Worm (Caenorhabditis elegans): ENCODE data around the gene npr-9.
A peak's percentile ranks its signal among the peaks of the same experiment; 100 is the strongest.

Gene npr-9

ce11 chrX:11364914-11365313, 35.4 kb downstream of the npr-9 start:
- TF ChIP-seq sdc-2 (tag; optimal IDR thresholded peaks at IDR 0.05) (no peak), ceh-30 (tag; optimal IDR thresholded peaks at IDR 0.05) (no peak), sox-4 (tag; optimal IDR thresholded peaks at IDR 0.05) (no peak), gmeb-2 (tag; optimal IDR thresholded peaks at IDR 0.05) (no peak), ama-1 (optimal IDR thresholded peaks at IDR 0.05) (no peak), pros-1 (tag; optimal IDR thresholded peaks at IDR 0.05) (no peak), ceh-2 (tag; optimal IDR thresholded peaks at IDR 0.05) (no peak)

- peak; percentile 10 for TF ChIP-seq ref-2 (tag; optimal IDR thresholded peaks at IDR 0.05)
- TF ChIP-seq elt-4 (tag; optimal IDR thresholded peaks at IDR 0.05): no peak
- TF ChIP-seq ceh-48 (tag; optimal IDR thresholded peaks at IDR 0.05): peak; percentile 38
Observed at ce11 chrX:11365995-11366394, 36.5 kb downstream of the npr-9 start.

- no peak for TF ChIP-seq hlh-8 (tag; optimal IDR thresholded peaks at IDR 0.05)
- no peak for TF ChIP-seq T23F11.4 (GFP tag; optimal IDR thresholded peaks at IDR 0.05)
- no peak for TF ChIP-seq ceh-6 (GFP tag; optimal IDR thresholded peaks at IDR 0.05)
- no peak for TF ChIP-seq F13H6.1 (tag; optimal IDR thresholded peaks at IDR 0.05)
- no peak for TF ChIP-seq pqm-1 (tag; optimal IDR thresholded peaks at IDR 0.05)
- TF ChIP-seq tbx-7 (tag; optimal IDR thresholded peaks at IDR 0.05): no peak
- no peak for TF ChIP-seq ceh-45 (GFP tag; IDR thresholded peaks at IDR 0.05)
Observed at ce11 chrX:11367087-11367486, 37.6 kb downstream of the npr-9 start.

ce11 chrX:11367640-11368039, 38.1 kb downstream of the npr-9 start:
- peak; percentile 78 for TF ChIP-seq unc-42 (tag; optimal IDR thresholded peaks at IDR 0.05)
- TF ChIP-seq unc-55 (GFP tag; optimal IDR thresholded peaks at IDR 0.05): peak; percentile 2
- TF ChIP-seq K02D7.2 (tag; optimal IDR thresholded peaks at IDR 0.05): no peak
- peak; percentile 67 for TF ChIP-seq ceh-31 (tag; optimal IDR thresholded peaks at IDR 0.05)
- TF ChIP-seq ref-2 (tag; optimal IDR thresholded peaks at IDR 0.05): peak; percentile 26
- TF ChIP-seq tbx-2 (tag; optimal IDR thresholded peaks at IDR 0.05): peak; percentile 25

ce11 chrX:11368417-11368816, 38.9 kb downstream of the npr-9 start, which contains the start of gene ttyh-1:
Gene ttyh-1, plus strand, starts transcription at chrX:11368717.
- TF ChIP-seq fkh-10 (GFP tag; optimal IDR thresholded peaks at IDR 0.05): no peak
- TF ChIP-seq nhr-11 (tag; optimal IDR thresholded peaks at IDR 0.05): no peak
- no peak for TF ChIP-seq sdc-2 (tag; optimal IDR thresholded peaks at IDR 0.05)
- TF ChIP-seq pag-3 (tag; optimal IDR thresholded peaks at IDR 0.05; ENCODE audit: borderline replicate concordance): no peak
- no peak for TF ChIP-seq pat-9 (tag; optimal IDR thresholded peaks at IDR 0.05)
- no peak for TF ChIP-seq ceh-24 (tag; optimal IDR thresholded peaks at IDR 0.05)

- TF ChIP-seq fkh-10 (GFP tag; optimal IDR thresholded peaks at IDR 0.05) (no peak), ahr-1 (tag; optimal IDR thresholded peaks at IDR 0.05) (no peak), unc-55 (GFP tag; optimal IDR thresholded peaks at IDR 0.05) (peak; percentile 54), mec-3 (tag; optimal IDR thresholded peaks at IDR 0.05; ENCODE audit: borderline replicate concordance) (no peak), tbx-2 (tag; optimal IDR thresholded peaks at IDR 0.05) (peak; percentile 29), unc-42 (tag; optimal IDR thresholded peaks at IDR 0.05) (peak; percentile 54), pat-9 (tag; optimal IDR thresholded peaks at IDR 0.05) (no peak)
Observed at ce11 chrX:11368845-11369244, 39.3 kb downstream of the npr-9 start.

ce11 chrX:11370090-11370489, 40.6 kb downstream of the npr-9 start:
- TF ChIP-seq K02D7.2 (tag; optimal IDR thresholded peaks at IDR 0.05): no peak
- no peak for TF ChIP-seq ceh-19 (GFP tag; optimal IDR thresholded peaks at IDR 0.05)

- TF ChIP-seq pag-3 (tag; optimal IDR thresholded peaks at IDR 0.05; ENCODE audit: borderline replicate concordance) (no peak), ama-1 (optimal IDR thresholded peaks at IDR 0.05) (peak; percentile 31)
Observed at ce11 chrX:11375509-11375908, 46.0 kb downstream of the npr-9 start, which contains the start of gene F42E11.3. Gene F42E11.3, minus strand, starts transcription at chrX:11375609.

Measured in whole organism, late embryonic.